Worm (Caenorhabditis elegans) whole organism, young adult: ENCODE measurements around the gene W06G6.10.

Source experiments
- B0019.2 ChIP-seq: fragments of 200-800 bp; sonication (Bioruptor generic); conservative IDR thresholded peaks from 2 replicates; pipeline ENCODE4 v1.3.6; 2022; ENCODE audit warnings: missing genetic modification reagents, missing genetic modification characterization, missing compliant biosample characterization
- F10E7.11 ChIP-seq: sonication (generic microtip); optimal IDR thresholded peaks from 2 replicates; lab custom pipeline; 2017; ENCODE audit warnings: mild to moderate bottlenecking, missing genetic modification characterization, moderate library complexity, missing compliant biosample characterization
- F22D6.2 ChIP-seq: sonication (generic microtip); optimal IDR thresholded peaks from 2 replicates; lab custom pipeline; 2016; ENCODE audit warnings: mild to moderate bottlenecking, missing genetic modification characterization, missing compliant biosample characterization
- F23B12.7 ChIP-seq: sonication (generic microtip); optimal IDR thresholded peaks from 2 replicates; lab custom pipeline; 2017; ENCODE audit warnings: missing genetic modification characterization, mild to moderate bottlenecking, missing compliant biosample characterization, antibody characterized with exemption, moderate library complexity; ENCODE audit not compliant: insufficient read depth
- F33H1.4 ChIP-seq: fragments of 200-800 bp; sonication (Bioruptor generic); IDR thresholded peaks from 2 replicates; pipeline ENCODE4 v1.3.6; 2022; ENCODE audit warnings: missing genetic modification reagents, missing genetic modification characterization, missing compliant biosample characterization
- F49E8.2 ChIP-seq: sonication (generic microtip); optimal IDR thresholded peaks from 3 replicates; lab custom pipeline; 2017; ENCODE audit warnings: missing genetic modification characterization, mild to moderate bottlenecking, missing compliant biosample characterization, antibody characterized with exemption, moderate library complexity; ENCODE audit not compliant: insufficient read depth
- T07F8.4 ChIP-seq: sonication (generic microtip); optimal IDR thresholded peaks from 2 replicates; lab custom pipeline; 2016; ENCODE audit warnings: mild to moderate bottlenecking, missing genetic modification characterization, moderate library complexity, missing compliant biosample characterization
- T26A5.8 ChIP-seq: sonication (generic microtip); optimal IDR thresholded peaks from 2 replicates; lab custom pipeline; 2016; ENCODE audit warnings: missing genetic modification characterization, missing compliant biosample characterization
- Y53F4B.3 ChIP-seq: fragments of 200-800 bp; sonication (Bioruptor generic); IDR thresholded peaks from 2 replicates; pipeline ENCODE4 v1.3.6; 2022; ENCODE audit warnings: missing genetic modification reagents, missing genetic modification characterization, missing compliant biosample characterization
- Y53G8AR.9 ChIP-seq: fragments of 200-800 bp; sonication (Bioruptor generic); conservative IDR thresholded peaks from 2 replicates; pipeline ENCODE4 v1.3.6; 2022; ENCODE audit warnings: missing genetic modification reagents, missing genetic modification characterization, missing compliant biosample characterization
- Y67H2A.10 ChIP-seq: fragments of 200-800 bp; sonication (Bioruptor generic); conservative IDR thresholded peaks from 2 replicates; pipeline ENCODE4 v1.3.6; 2022; ENCODE audit warnings: missing genetic modification reagents, missing genetic modification characterization, missing compliant biosample characterization
- Y79H2A.3 ChIP-seq: fragments of 200-800 bp; sonication (Bioruptor generic); conservative IDR thresholded peaks from 2 replicates; pipeline ENCODE4 v1.3.6; 2022; ENCODE audit warnings: missing genetic modification reagents, missing genetic modification characterization, missing compliant biosample characterization
- ZK185.1 ChIP-seq: sonication (generic microtip); optimal IDR thresholded peaks from 2 replicates; lab custom pipeline; 2016; ENCODE audit warnings: mild to moderate bottlenecking, missing genetic modification characterization, missing compliant biosample characterization; ENCODE audit not compliant: poor library complexity, severe bottlenecking
- aptf-2 ChIP-seq: fragments of 200-800 bp; sonication (Bioruptor generic); conservative IDR thresholded peaks from 2 replicates; pipeline ENCODE4 v1.3.6; 2022; ENCODE audit warnings: missing genetic modification reagents, missing genetic modification characterization, missing compliant biosample characterization
- athp-1 ChIP-seq: sonication (generic microtip); optimal IDR thresholded peaks from 2 replicates; lab custom pipeline; 2017; ENCODE audit warnings: mild to moderate bottlenecking, missing genetic modification characterization, missing compliant biosample characterization
- attf-5 ChIP-seq: fragments of 200-800 bp; sonication (Bioruptor generic); optimal IDR thresholded peaks from 2 replicates; lab custom pipeline; 2018; ENCODE audit warnings: mild to moderate bottlenecking, missing genetic modification characterization, missing compliant biosample characterization
- cebp-2 ChIP-seq: fragments of 200-800 bp; sonication (Bioruptor generic); IDR thresholded peaks from 2 replicates; pipeline ENCODE4 v1.3.6; 2022; ENCODE audit warnings: missing genetic modification characterization, missing compliant biosample characterization
- ceh-27 ChIP-seq: fragments of 200-800 bp; sonication (Bioruptor generic); optimal IDR thresholded peaks from 2 replicates; lab custom pipeline; 2018; ENCODE audit warnings: mild to moderate bottlenecking, missing genetic modification characterization, moderate library complexity, missing compliant biosample characterization
- ceh-40 ChIP-seq: fragments of 200-800 bp; sonication (Bioruptor generic); IDR thresholded peaks from 2 replicates; pipeline ENCODE4 v1.3.6; 2022; ENCODE audit warnings: missing genetic modification characterization, missing compliant biosample characterization
- ekl-4 ChIP-seq: fragments of 200-800 bp; sonication (Bioruptor generic); IDR thresholded peaks from 2 replicates; pipeline ENCODE4 v1.3.6; 2022; ENCODE audit warnings: missing genetic modification reagents, missing genetic modification characterization, missing compliant biosample characterization
- gei-17 ChIP-seq: fragments of 200-800 bp; sonication (Bioruptor generic); optimal IDR thresholded peaks from 2 replicates; lab custom pipeline; 2018; ENCODE audit warnings: mild to moderate bottlenecking, missing genetic modification characterization, missing compliant biosample characterization
- him-1 ChIP-seq: sonication (generic microtip); optimal IDR thresholded peaks from 2 replicates; lab custom pipeline; 2016; ENCODE audit warnings: missing genotype, missing genetic modification reagents, missing genetic modification characterization, missing compliant biosample characterization
- hmg-20 ChIP-seq: fragments of 200-800 bp; sonication (Bioruptor generic); IDR thresholded peaks from 2 replicates; pipeline ENCODE4 v1.3.6; 2022; ENCODE audit warnings: missing genetic modification reagents, missing genetic modification characterization, missing compliant biosample characterization
- lag-1 ChIP-seq: fragments of 200-800 bp; sonication (Bioruptor generic); IDR thresholded peaks from 2 replicates; pipeline ENCODE4 v1.3.6; 2022; ENCODE audit warnings: missing genetic modification reagents, missing genetic modification characterization, missing compliant biosample characterization
- lin-35 ChIP-seq, 3 experiments: fragments of 150-350 bp in 2 of 3; sonication (generic microtip) in 1 of 3; optimal IDR thresholded peaks; 2 replicates each; lab custom pipeline; 2014 to 2018; ENCODE audit warnings: missing biosample characterization in 3 of 3, missing genetic modification characterization in 3 of 3, missing genetic modification reagents in 3 of 3
- lin-40 ChIP-seq: sonication (generic microtip); optimal IDR thresholded peaks from 2 replicates; lab custom pipeline; 2016; ENCODE audit warnings: missing genetic modification characterization, mild to moderate bottlenecking, missing compliant biosample characterization, missing genotype, missing genetic modification reagents
- lsl-1 ChIP-seq: fragments of 200-800 bp; sonication (Bioruptor generic); optimal IDR thresholded peaks from 2 replicates; lab custom pipeline; 2018; ENCODE audit warnings: mild to moderate bottlenecking, missing genetic modification characterization, moderate library complexity, missing compliant biosample characterization
- madf-8 ChIP-seq: fragments of 200-800 bp; sonication (Bioruptor generic); conservative IDR thresholded peaks from 2 replicates; pipeline ENCODE4 v1.3.6; 2022; ENCODE audit warnings: missing genetic modification reagents, missing genetic modification characterization, missing compliant biosample characterization
- mcd-1 ChIP-seq: fragments of 200-800 bp; sonication (Bioruptor generic); IDR thresholded peaks from 2 replicates; pipeline ENCODE4 v1.3.6; 2022; ENCODE audit warnings: missing genetic modification reagents, missing genetic modification characterization, missing compliant biosample characterization
- mxl-1 ChIP-seq: sonication (generic microtip); optimal IDR thresholded peaks from 2 replicates; lab custom pipeline; 2016; ENCODE audit warnings: missing genetic modification characterization, missing compliant biosample characterization
- nfya-1 ChIP-seq: sonication (generic microtip); optimal IDR thresholded peaks from 2 replicates; lab custom pipeline; 2017; ENCODE audit warnings: antibody characterized with exemption, missing compliant biosample characterization, missing genetic modification characterization, borderline replicate concordance; ENCODE audit not compliant: insufficient read depth
- nhr-90 ChIP-seq: sonication (generic microtip); optimal IDR thresholded peaks from 2 replicates; lab custom pipeline; 2016; ENCODE audit warnings: missing genotype, mild to moderate bottlenecking, missing genetic modification characterization, missing compliant biosample characterization
- pbrm-1 ChIP-seq: fragments of 200-800 bp; sonication (Bioruptor generic); IDR thresholded peaks from 2 replicates; pipeline ENCODE4 v1.3.6; 2022; ENCODE audit warnings: missing genetic modification reagents, missing genetic modification characterization, missing compliant biosample characterization
- pha-4 ChIP-seq: fragments of 150-350 bp; sonication (generic microtip); optimal IDR thresholded peaks from 2 replicates; lab custom pipeline; 2014; ENCODE audit warnings: missing biosample characterization, missing genetic modification reagents, missing genetic modification characterization
- rcor-1 ChIP-seq: fragments of 200-800 bp; sonication (Bioruptor generic); IDR thresholded peaks from 2 replicates; pipeline ENCODE4 v1.3.6; 2022; ENCODE audit warnings: missing genetic modification reagents, missing genetic modification characterization, missing compliant biosample characterization
- snpc-1.3 ChIP-seq: sonication (generic microtip); optimal IDR thresholded peaks from 2 replicates; lab custom pipeline; 2017; ENCODE audit warnings: missing genetic modification characterization, mild to moderate bottlenecking, missing compliant biosample characterization, antibody characterized with exemption, moderate library complexity, missing genotype, missing genetic modification reagents; ENCODE audit not compliant: insufficient read depth
- snpc-4 ChIP-seq, 5 experiments: fragments of 150-350 bp in 1 of 5; sonication (generic microtip) in 4 of 5; optimal IDR thresholded peaks; 2 replicates each; lab custom pipeline; 2014 to 2018; ENCODE audit warnings: missing genetic modification characterization in 5 of 5, missing biosample characterization in 3 of 5, antibody characterized with exemption in 2 of 5, mild to moderate bottlenecking in 2 of 5, missing compliant biosample characterization in 2 of 5, missing genotype in 2 of 5, moderate library complexity in 2 of 5, missing genetic modification reagents in 1 of 5
- sptf-2 ChIP-seq: fragments of 200-800 bp; sonication (Bioruptor generic); optimal IDR thresholded peaks from 2 replicates; lab custom pipeline; 2018; ENCODE audit warnings: mild to moderate bottlenecking, missing genetic modification characterization, missing compliant biosample characterization
- tbx-9 ChIP-seq: sonication (generic microtip); optimal IDR thresholded peaks from 2 replicates; lab custom pipeline; 2016; ENCODE audit warnings: borderline replicate concordance, missing genetic modification characterization, inconsistent platforms, missing compliant biosample characterization
- tlf-1 ChIP-seq: fragments of 200-800 bp; sonication (Bioruptor generic); optimal IDR thresholded peaks from 2 replicates; lab custom pipeline; 2018; ENCODE audit warnings: mild to moderate bottlenecking, missing genetic modification characterization, missing compliant biosample characterization
- unc-130 ChIP-seq: sonication (generic microtip); optimal IDR thresholded peaks from 2 replicates; lab custom pipeline; 2016; ENCODE audit warnings: missing genetic modification reagents, missing genetic modification characterization, missing compliant biosample characterization
- zim-3 ChIP-seq: sonication (generic microtip); optimal IDR thresholded peaks from 2 replicates; lab custom pipeline; 2017; ENCODE audit warnings: mild to moderate bottlenecking, missing genetic modification characterization, moderate library complexity, missing compliant biosample characterization
- ztf-22 ChIP-seq: fragments of 200-800 bp; sonication (Bioruptor generic); optimal IDR thresholded peaks from 2 replicates; lab custom pipeline; 2018; ENCODE audit warnings: mild to moderate bottlenecking, missing genetic modification characterization, moderate library complexity, missing compliant biosample characterization
- ztf-25 ChIP-seq: fragments of 200-800 bp; sonication (Bioruptor generic); IDR thresholded peaks from 2 replicates; pipeline ENCODE4 v1.3.6; 2022; ENCODE audit warnings: missing genetic modification reagents, missing genetic modification characterization, missing compliant biosample characterization
- ztf-3 ChIP-seq: fragments of 200-800 bp; sonication (Bioruptor generic); optimal IDR thresholded peaks from 2 replicates; lab custom pipeline; 2018; ENCODE audit warnings: mild to moderate bottlenecking, missing genetic modification characterization, missing compliant biosample characterization
- ztf-6 ChIP-seq: fragments of 200-800 bp; sonication (Bioruptor generic); IDR thresholded peaks from 2 replicates; pipeline ENCODE4 v1.3.6; 2022; ENCODE audit warnings: missing genetic modification reagents, missing genetic modification characterization, missing compliant biosample characterization

W06G6.10 gene

ce11 chrV:16648317-16649018 is 1.5 kb upstream of the W06G6.10 start, which contains the start of gene W06G6.20 (continued):
- no peak for TF ChIP-seq ceh-27 (GFP tag; lab: Kevin White, UChicago)
- no peak for TF ChIP-seq F33H1.4 (GFP tag; lab: Robert Waterston, UW)
- TF ChIP-seq hmg-20 (GFP tag; lab: Robert Waterston, UW) = no peak
- TF ChIP-seq F49E8.2 (tag; lab: Kevin White, UChicago) = no peak
- TF ChIP-seq Y53G8AR.9 (GFP tag; lab: Robert Waterston, UW) = no peak
- TF ChIP-seq snpc-1.3 (tag; lab: Kevin White, UChicago) = peak; percentile 65
- TF ChIP-seq nfya-1 (tag; lab: Kevin White, UChicago) = no peak
- no peak for TF ChIP-seq F10E7.11 (tag; lab: Kevin White, UChicago)
- TF ChIP-seq aptf-2 (GFP tag; lab: Robert Waterston, UW) = no peak
- peak; percentile 24 for TF ChIP-seq mxl-1 (tag; lab: Kevin White, UChicago)
- TF ChIP-seq mcd-1 (GFP tag; lab: Robert Waterston, UW) = no peak; the same call in 1 of the 2 replicates
- TF ChIP-seq pha-4 (tag; lab: Kevin White, UChicago) = no peak
- TF ChIP-seq ceh-40 (GFP tag; lab: Robert Waterston, UW) = no peak
- TF ChIP-seq Y67H2A.10 = no peak
- no peak for TF ChIP-seq Y53F4B.3 (GFP tag; lab: Robert Waterston, UW)
- TF ChIP-seq F22D6.2 (tag; lab: Kevin White, UChicago) = no peak
- peak; percentile 61; the same call in 1 of the 2 replicates for TF ChIP-seq ztf-25 (GFP tag; lab: Robert Waterston, UW)
- TF ChIP-seq pbrm-1 (GFP tag; lab: Robert Waterston, UW) = peak; percentile 63; the same call in 1 of the 2 replicates
- TF ChIP-seq ztf-6 = no peak
- no peak for TF ChIP-seq madf-8 (GFP tag; lab: Robert Waterston, UW)
- TF ChIP-seq sptf-2 (GFP tag; lab: Kevin White, UChicago) = no peak
- no peak for TF ChIP-seq zim-3 (tag; lab: Kevin White, UChicago)
- no peak for TF ChIP-seq ztf-3 (GFP tag; lab: Kevin White, UChicago)
- no peak for TF ChIP-seq lsl-1 (GFP tag; lab: Kevin White, UChicago)
- peak; percentile 39 for TF ChIP-seq nhr-90 (tag; lab: Kevin White, UChicago)
- no peak for TF ChIP-seq gei-17 (GFP tag; lab: Kevin White, UChicago)
- no peak for TF ChIP-seq lag-1
- peak; percentile 74 for TF ChIP-seq him-1 (tag; lab: Kevin White, UChicago)
- no peak for TF ChIP-seq tbx-9
- no peak for TF ChIP-seq attf-5
- TF ChIP-seq ekl-4 (GFP tag; lab: Robert Waterston, UW) = no peak
- TF ChIP-seq athp-1 (tag; lab: Kevin White, UChicago) = no peak
- no peak for TF ChIP-seq tlf-1 (GFP tag; lab: Kevin White, UChicago)
- no peak for TF ChIP-seq unc-130 (GFP tag; lab: Kevin White, UChicago)
- no peak for TF ChIP-seq T26A5.8
- peak; percentile 70 for TF ChIP-seq F23B12.7
- no peak for TF ChIP-seq lin-40 (tag; lab: Kevin White, UChicago)
- TF ChIP-seq cebp-2 (GFP tag; lab: Robert Waterston, UW) = no peak
- TF ChIP-seq T07F8.4 (tag; lab: Kevin White, UChicago) = peak; percentile 40
- TF ChIP-seq B0019.2 (GFP tag; lab: Robert Waterston, UW) = no peak
- TF ChIP-seq rcor-1 = no peak; the same call in 1 of the 2 replicates
- peak; percentile 20 for TF ChIP-seq ZK185.1
- peak; percentile 44 for TF ChIP-seq snpc-4 (GFP tag; optimal IDR thresholded peaks at IDR 0.05; lab: Kevin White, UChicago)
- TF ChIP-seq snpc-4 (tag; optimal IDR thresholded peaks at IDR 0.05; lab: Kevin White, UChicago) = peak in 3 of 4 experiments; percentile 29 to 85 (median 76)
- TF ChIP-seq lin-35 (GFP tag; optimal IDR thresholded peaks at IDR 0.05; lab: Kevin White, UChicago) = no peak
- TF ChIP-seq ztf-22 = no peak
- no peak for TF ChIP-seq Y79H2A.3
